Worm (Caenorhabditis elegans): ENCODE results near the gene K06H6.2.

Gene K06H6.2

ce11 chrV:562834-563233, 22.7 kb upstream of the K06H6.2 start, which contains the start of gene C14C6.2:
TSS of gene C14C6.2 (plus strand) at chrV:563134.
- no peak for TF ChIP-seq pag-3 (tag; optimal IDR thresholded peaks at IDR 0.05; ENCODE audit: borderline replicate concordance, insufficient read depth)
- TF ChIP-seq fos-1 (tag; optimal IDR thresholded peaks at IDR 0.05): no peak
- no peak for TF ChIP-seq rnt-1 (tag; optimal IDR thresholded peaks at IDR 0.05)
- no peak for TF ChIP-seq egl-27 (tag; optimal IDR thresholded peaks at IDR 0.05)
- TF ChIP-seq mab-9 (GFP tag; IDR thresholded peaks at IDR 0.05): no peak
- TF ChIP-seq ceh-90 (tag; optimal IDR thresholded peaks at IDR 0.05): no peak
- TF ChIP-seq nhr-71 (tag; optimal IDR thresholded peaks at IDR 0.05): no peak
- no peak for TF ChIP-seq unc-62 (GFP tag; optimal IDR thresholded peaks at IDR 0.05)
- TF ChIP-seq dsc-1 (tag; optimal IDR thresholded peaks at IDR 0.05): no peak
- TF ChIP-seq lsy-2 (tag; optimal IDR thresholded peaks at IDR 0.05): no peak
- TF ChIP-seq zip-4 (GFP tag; optimal IDR thresholded peaks at IDR 0.05): no peak
- no peak for TF ChIP-seq F16B12.6 (tag; optimal IDR thresholded peaks at IDR 0.05)

DNA sequence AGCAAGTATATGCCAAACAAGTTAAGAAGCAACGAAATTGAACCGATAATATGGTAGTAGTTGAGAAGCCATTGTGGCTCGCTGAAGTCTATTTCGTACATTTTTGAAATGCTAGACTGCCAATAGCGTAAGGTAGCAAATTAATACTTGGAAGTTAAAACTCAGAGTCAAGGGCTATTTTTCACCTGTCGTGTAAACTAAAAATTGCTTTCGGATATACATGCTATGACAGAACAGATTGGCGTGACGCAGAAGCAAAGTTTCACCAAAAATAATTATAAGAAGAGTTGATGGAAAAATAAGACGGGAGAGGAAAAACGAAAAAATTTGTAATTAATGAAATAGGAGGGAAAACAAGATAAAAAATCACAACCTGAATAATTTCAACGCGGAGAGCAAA, 19.6 kb upstream of the K06H6.2 start, which contains the start of gene sri-73:
sri-73 (minus strand) TSS at position 101 of the 400 bp plus-strand sequence.
- TF ChIP-seq mab-9 (GFP tag; IDR thresholded peaks at IDR 0.05): no peak
- TF ChIP-seq mef-2 (tag; optimal IDR thresholded peaks at IDR 0.05): no peak
- no peak for TF ChIP-seq fkh-10 (GFP tag; optimal IDR thresholded peaks at IDR 0.05)

- TF ChIP-seq dpl-1 (GFP tag; optimal IDR thresholded peaks at IDR 0.05) (no peak), ama-1 (optimal IDR thresholded peaks at IDR 0.05) (no peak), nhr-12 (tag; optimal IDR thresholded peaks at IDR 0.05) (no peak), hpl-2 (GFP tag; optimal IDR thresholded peaks at IDR 0.05) (no peak)
Measured at ce11 chrV:568105-568504, 17.5 kb upstream of the K06H6.2 start, which contains the start of gene sri-72. TSS of gene sri-72 (minus strand) at chrV:568205.

DNA sequence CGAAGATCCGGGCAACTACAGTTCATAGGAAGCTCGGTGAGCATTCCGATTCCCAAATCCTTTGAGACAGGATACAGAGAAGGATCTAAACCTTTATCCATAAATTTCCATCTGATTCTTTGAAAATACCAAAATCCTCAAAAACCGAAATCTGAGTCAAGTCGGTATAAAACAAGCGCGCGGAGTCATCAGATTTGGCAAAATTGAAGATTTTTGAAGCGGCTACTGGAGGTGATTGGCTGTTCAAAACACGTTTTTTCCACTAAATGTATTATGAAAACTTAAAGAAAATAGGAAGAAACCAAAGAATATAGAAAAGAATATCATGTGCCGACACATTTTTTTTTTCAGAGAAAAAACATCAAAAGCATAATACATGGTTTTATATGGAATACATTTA, 10.9 kb upstream of the K06H6.2 start, which contains the start of gene C14C6.13:
C14C6.13 (minus strand) TSS at position 101 of the 400 bp plus-strand sequence.
- TF ChIP-seq aly-2 (tag; optimal IDR thresholded peaks at IDR 0.05) (no peak), lin-14 (GFP tag; optimal IDR thresholded peaks at IDR 0.05) (no peak), blmp-1 (tag; optimal IDR thresholded peaks at IDR 0.05) (no peak), ztf-4 (tag; optimal IDR thresholded peaks at IDR 0.05) (no peak), lin-13 (GFP tag; optimal IDR thresholded peaks at IDR 0.05) (no peak), nhr-85 (tag) (no peak), nhr-12 (tag; optimal IDR thresholded peaks at IDR 0.05) (no peak), lir-3 (tag; optimal IDR thresholded peaks at IDR 0.05; ENCODE audit: poor library complexity) (no peak), sptf-1 (tag; optimal IDR thresholded peaks at IDR 0.05) (no peak), fkh-10 (GFP tag; optimal IDR thresholded peaks at IDR 0.05) (no peak)

DNA sequence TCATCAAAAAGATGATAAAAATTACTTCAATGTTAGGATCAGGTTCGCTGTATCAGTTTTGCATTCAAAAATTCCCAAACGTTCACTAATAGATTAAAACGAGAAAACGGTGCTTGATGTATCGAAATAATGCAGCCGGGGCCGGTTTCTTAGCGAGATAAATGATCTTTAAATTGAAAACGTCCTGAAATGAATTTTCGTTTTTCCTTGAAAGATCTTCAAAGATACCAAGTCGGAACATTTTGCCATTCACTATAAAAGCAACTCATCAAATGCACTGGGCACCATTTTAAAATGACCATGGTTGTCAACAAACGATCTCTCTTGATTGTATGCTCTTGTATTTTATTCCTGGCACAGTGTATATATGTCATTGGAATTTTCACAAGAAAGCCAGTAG, 9.5 kb upstream of the K06H6.2 start, which contains the start of gene K06H6.5:
K06H6.5 (plus strand) TSS at position 301 of the 400 bp plus-strand sequence.
- no peak for TF ChIP-seq ces-1 (GFP tag; optimal IDR thresholded peaks at IDR 0.05)

DNA sequence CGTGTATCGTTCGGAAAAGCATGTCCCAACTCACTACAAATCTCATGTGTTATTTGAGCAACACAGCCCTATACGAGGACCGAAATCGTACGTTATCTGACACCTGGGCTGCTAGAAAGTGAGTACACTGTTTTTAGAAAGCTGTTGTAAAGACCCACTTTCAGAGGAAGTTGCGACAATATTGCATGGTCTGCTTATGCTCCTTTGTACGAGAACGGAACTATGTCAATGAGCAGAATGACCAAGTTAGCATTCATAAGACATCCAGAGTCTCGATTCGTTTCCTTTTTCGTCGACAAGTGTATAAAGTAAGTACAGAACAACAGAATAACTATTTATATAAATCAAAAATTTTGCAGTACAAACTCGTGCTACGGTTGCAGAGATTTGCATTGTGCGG, 8.7 kb upstream of the K06H6.2 start:
- no peak for TF ChIP-seq ceh-90 (tag; optimal IDR thresholded peaks at IDR 0.05)
- TF ChIP-seq isw-1 (GFP tag; IDR thresholded peaks at IDR 0.05): no peak
- no peak for TF ChIP-seq lsy-2 (tag; optimal IDR thresholded peaks at IDR 0.05)
- TF ChIP-seq nhr-11 (tag; optimal IDR thresholded peaks at IDR 0.05): no peak
- TF ChIP-seq ztf-4 (tag; optimal IDR thresholded peaks at IDR 0.05): no peak
- no peak for TF ChIP-seq elt-2 (tag; optimal IDR thresholded peaks at IDR 0.05)

ce11 chrV:578977-579376, 6.6 kb upstream of the K06H6.2 start, which contains the start of gene K06H6.4:
TSS of gene K06H6.4 (plus strand) at chrV:579277.
- TF ChIP-seq blmp-1 (tag; optimal IDR thresholded peaks at IDR 0.05) (peak; percentile 29), lir-3 (tag; optimal IDR thresholded peaks at IDR 0.05; ENCODE audit: poor library complexity) (no peak), sptf-1 (tag; optimal IDR thresholded peaks at IDR 0.05) (no peak)
